Fruit fly (Drosophila melanogaster) whole organism, adult: Measurements from ENCODE around the gene Slu7.

Experiments used
- CG7045 ChIP-seq: fragments of 200-800 bp; sonication (Bioruptor generic); optimal IDR thresholded peaks from 2 replicates; lab custom pipeline; 2017; ENCODE audit warnings: missing biosample characterization, mild to moderate bottlenecking, missing genetic modification characterization
- Hr96 ChIP-seq: fragments of 200-800 bp; sonication (Bioruptor generic); optimal IDR thresholded peaks from 2 replicates; lab custom pipeline; 2016; ENCODE audit warnings: missing biosample characterization, missing genetic modification characterization
- ovo ChIP-seq: fragments of 200-800 bp; sonication (Bioruptor generic); optimal IDR thresholded peaks from 2 replicates; lab custom pipeline; 2016; ENCODE audit warnings: missing biosample characterization, missing genetic modification characterization
- tj ChIP-seq: fragments of 200-800 bp; sonication (Bioruptor generic); optimal IDR thresholded peaks from 3 replicates; lab custom pipeline; 2017; ENCODE audit warnings: missing biosample characterization, mild to moderate bottlenecking, missing genetic modification characterization, moderate library complexity
- toe ChIP-seq: fragments of 200-800 bp; sonication (Bioruptor generic); optimal IDR thresholded peaks from 2 replicates; lab custom pipeline; 2016; ENCODE audit warnings: missing biosample characterization, missing genetic modification characterization

dm6 chr3R:29039704-29040430 lies 996 bp upstream of the Slu7 start:
- TF ChIP-seq ovo (GFP tag; lab: Kevin White, UChicago) (peak; percentile 4), toe (GFP tag; lab: Kevin White, UChicago) (no peak), tj (peak; percentile 12), CG7045 (GFP tag; lab: Kevin White, UChicago) (peak; percentile 19), Hr96 (GFP tag; lab: Kevin White, UChicago) (no peak)
